Fruit fly (Drosophila melanogaster) whole organism, adult: ENCODE measurements around the gene cm.

ENCODE experiments used
- CG11617 ChIP-seq: fragments of 200-800 bp; sonication (Bioruptor generic); optimal IDR thresholded peaks from 2 replicates; lab custom pipeline; 2017; ENCODE audit warnings: mild to moderate bottlenecking, missing biosample characterization, missing genetic modification reagents, missing genetic modification characterization
- CG12768 ChIP-seq: fragments of 200-800 bp; sonication (Bioruptor generic); optimal IDR thresholded peaks from 2 replicates; lab custom pipeline; 2017; ENCODE audit warnings: missing biosample characterization, missing genetic modification characterization, mild to moderate bottlenecking, moderate library complexity, missing genetic modification reagents
- CG14711 ChIP-seq: fragments of 200-800 bp; sonication (Bioruptor generic); optimal IDR thresholded peaks from 2 replicates; lab custom pipeline; 2018; ENCODE audit warnings: missing biosample characterization, mild to moderate bottlenecking, missing genetic modification characterization, moderate library complexity
- CG1620 ChIP-seq: fragments of 200-800 bp; sonication (Bioruptor generic); optimal IDR thresholded peaks from 2 replicates; lab custom pipeline; 2016; ENCODE audit warnings: missing biosample characterization, missing genetic modification characterization
- CG33017 ChIP-seq: fragments of 200-800 bp; sonication (Bioruptor generic); optimal IDR thresholded peaks from 2 replicates; lab custom pipeline; 2018; ENCODE audit warnings: missing biosample characterization, mild to moderate bottlenecking, missing genetic modification characterization, moderate library complexity
- CG5204 ChIP-seq: fragments of 200-800 bp; sonication (Bioruptor generic); optimal IDR thresholded peaks from 2 replicates; lab custom pipeline; 2016; ENCODE audit warnings: missing biosample characterization, missing genetic modification characterization
- CG7045 ChIP-seq: fragments of 200-800 bp; sonication (Bioruptor generic); optimal IDR thresholded peaks from 2 replicates; lab custom pipeline; 2017; ENCODE audit warnings: missing biosample characterization, mild to moderate bottlenecking, missing genetic modification characterization
- CG7101 ChIP-seq: fragments of 200-800 bp; sonication (Bioruptor generic); optimal IDR thresholded peaks from 2 replicates; lab custom pipeline; 2018; ENCODE audit warnings: missing biosample characterization, mild to moderate bottlenecking, missing genetic modification characterization, moderate library complexity
- Clk ChIP-seq: fragments of 200-800 bp; sonication (Bioruptor generic); optimal IDR thresholded peaks from 2 replicates; lab custom pipeline; 2017; ENCODE audit warnings: missing biosample characterization, missing genetic modification characterization
- Crg-1 ChIP-seq: fragments of 200-800 bp; sonication (Bioruptor generic); optimal IDR thresholded peaks from 2 replicates; lab custom pipeline; 2016; ENCODE audit warnings: missing biosample characterization, missing genetic modification characterization
- Hr96 ChIP-seq: fragments of 200-800 bp; sonication (Bioruptor generic); optimal IDR thresholded peaks from 2 replicates; lab custom pipeline; 2016; ENCODE audit warnings: missing biosample characterization, missing genetic modification characterization
- Mnt ChIP-seq: fragments of 200-800 bp; sonication (Bioruptor generic); optimal IDR thresholded peaks from 2 replicates; lab custom pipeline; 2016; ENCODE audit warnings: missing biosample characterization, mild to moderate bottlenecking, missing genetic modification characterization
- bab1 ChIP-seq: fragments of 200-800 bp; sonication (Bioruptor generic); optimal IDR thresholded peaks from 3 replicates; lab custom pipeline; 2019; ENCODE audit warnings: missing biosample characterization, mild to moderate bottlenecking, missing genetic modification characterization, moderate library complexity
- cic ChIP-seq: fragments of 200-800 bp; sonication (Bioruptor generic); optimal IDR thresholded peaks from 2 replicates; lab custom pipeline; 2017; ENCODE audit warnings: missing biosample characterization, mild to moderate bottlenecking, missing genetic modification characterization, moderate library complexity
- cnc ChIP-seq, 2 experiments: fragments of >200 bp; optimal IDR thresholded peaks; 2 replicates each; lab custom pipeline; 2017
- kay ChIP-seq: fragments of 200-800 bp; sonication (Bioruptor generic); peaks from one replicate; lab custom pipeline; 2016; ENCODE audit warnings: missing biosample characterization, missing genetic modification characterization, borderline replicate concordance
- ovo ChIP-seq: fragments of 200-800 bp; sonication (Bioruptor generic); optimal IDR thresholded peaks from 2 replicates; lab custom pipeline; 2016; ENCODE audit warnings: missing biosample characterization, missing genetic modification characterization
- pad ChIP-seq: fragments of 200-800 bp; sonication (Bioruptor generic); optimal IDR thresholded peaks from 3 replicates; lab custom pipeline; 2017; ENCODE audit warnings: missing biosample characterization, missing genetic modification characterization, mild to moderate bottlenecking, moderate library complexity, missing genetic modification reagents
- tj ChIP-seq: fragments of 200-800 bp; sonication (Bioruptor generic); optimal IDR thresholded peaks from 3 replicates; lab custom pipeline; 2017; ENCODE audit warnings: missing biosample characterization, mild to moderate bottlenecking, missing genetic modification characterization, moderate library complexity
- toe ChIP-seq: fragments of 200-800 bp; sonication (Bioruptor generic); optimal IDR thresholded peaks from 2 replicates; lab custom pipeline; 2016; ENCODE audit warnings: missing biosample characterization, missing genetic modification characterization

The cm gene

dm6 chrX:6969364-6970137 lies 41.4 kb downstream of the cm start, which contains the start of gene CG4586:
Gene CG4586 (plus strand): TSS chrX:6969918.
- TF ChIP-seq pad (GFP tag; lab: Kevin White, UChicago) (peak; percentile 58), CG1620 (GFP tag; lab: Kevin White, UChicago) (peak; percentile 76), Clk (GFP tag; lab: Kevin White, UChicago) (no peak), kay (GFP tag; lab: Kevin White, UChicago) (no peak), Mnt (peak; percentile 70), Hr96 (GFP tag; lab: Kevin White, UChicago) (peak; percentile 63), CG5204 (GFP tag; lab: Kevin White, UChicago) (peak; percentile 71), bab1 (GFP tag; lab: Kevin White, UChicago) (peak; percentile 97), toe (peak; percentile 34), CG12768 (GFP tag; lab: Kevin White, UChicago) (peak; percentile 53), cnc (optimal IDR thresholded peaks at IDR 0.05; lab: Kevin White, UChicago) (no peak), ovo (no peak), CG7101 (tag; lab: Kevin White, UChicago) (peak; percentile 89), Crg-1 (GFP tag; lab: Kevin White, UChicago) (peak; percentile 75), CG11617 (GFP tag; lab: Kevin White, UChicago) (peak; percentile 78), CG7045 (GFP tag; lab: Kevin White, UChicago) (peak; percentile 63), CG33017 (tag; lab: Kevin White, UChicago) (peak; percentile 83), CG14711 (peak; percentile 84), cic (GFP tag; lab: Kevin White, UChicago) (no peak), tj (GFP tag; lab: Kevin White, UChicago) (peak; percentile 59)

dm6 chrX:6968564-6968963 lies 42.4 kb downstream of the cm start, which contains the start of gene Setd3:
Gene Setd3 (minus strand): TSS chrX:6968750.
- TF ChIP-seq tj (GFP tag; lab: Kevin White, UChicago) = no peak
- TF ChIP-seq CG1620 (GFP tag; lab: Kevin White, UChicago) = peak; percentile 0
- TF ChIP-seq CG7101 (tag; lab: Kevin White, UChicago) = peak; percentile 37
- peak; percentile 77 for TF ChIP-seq Mnt
- peak; percentile 20 for TF ChIP-seq bab1 (GFP tag; lab: Kevin White, UChicago)
- no peak for TF ChIP-seq kay (GFP tag; lab: Kevin White, UChicago)
- TF ChIP-seq toe = no peak
